Worm (Caenorhabditis elegans): ENCODE results near the gene nlp-6.

- TF ChIP-seq cog-1 (tag; optimal IDR thresholded peaks at IDR 0.05), result no peak
- no peak for TF ChIP-seq flt-1 (GFP tag; IDR thresholded peaks at IDR 0.05)
- no peak for TF ChIP-seq med-1 (GFP tag; optimal IDR thresholded peaks at IDR 0.05; ENCODE audit: insufficient read depth)
Observed at ce11 chrX:17702602-17703001, 40.4 kb downstream of the nlp-6 start.

Data from whole organism, midembryonic.